Worm (Caenorhabditis elegans) whole organism, L4 larva: ENCODE measurements around the gene alg-4.

Experiments
- F49E8.2 ChIP-seq: sonication (generic microtip); optimal IDR thresholded peaks from 2 replicates; lab custom pipeline; 2016; ENCODE audit warnings: missing compliant biosample characterization, mild to moderate bottlenecking, missing genetic modification characterization, borderline replicate concordance
- ceh-62 ChIP-seq: sonication (generic microtip); optimal IDR thresholded peaks from 2 replicates; lab custom pipeline; 2017; ENCODE audit warnings: missing biosample characterization, missing genetic modification characterization
- daf-12 ChIP-seq: fragments of 150-350 bp; optimal IDR thresholded peaks from 2 replicates; lab custom pipeline; 2014; ENCODE audit warnings: missing biosample characterization, missing genetic modification reagents, missing genetic modification characterization
- snpc-4 ChIP-seq: fragments of 150-350 bp; optimal IDR thresholded peaks from 2 replicates; lab custom pipeline; 2014; ENCODE audit warnings: missing biosample characterization, missing genetic modification characterization
- zag-1 ChIP-seq: fragments of 150-350 bp; optimal IDR thresholded peaks from 2 replicates; lab custom pipeline; 2014; ENCODE audit warnings: missing biosample characterization, missing genetic modification characterization

ce11 chrIII:9928777-9929176 lies 37.6 kb upstream of the alg-4 start, which contains the start of gene ttr-1:
- TF ChIP-seq daf-12 (tag; lab: Kevin White, UChicago): no peak
- TF ChIP-seq snpc-4 (tag; lab: Kevin White, UChicago): no peak
- no peak for TF ChIP-seq F49E8.2 (tag; lab: Kevin White, UChicago)
- no peak for TF ChIP-seq ceh-62 (tag; lab: Kevin White, UChicago)
- TF ChIP-seq zag-1 (tag; lab: Kevin White, UChicago): no peak
